Fruit fly (Drosophila melanogaster) whole organism, embryonic: ENCODE measurements around the gene CG15141.

Source experiments
- CG12155 ChIP-seq: fragments of 200-800 bp; sonication (Bioruptor generic); optimal IDR thresholded peaks from 3 replicates; lab custom pipeline; 2016; ENCODE audit warnings: missing biosample characterization, missing genetic modification characterization
- kni ChIP-seq: fragments of 200-800 bp; sonication (Bioruptor generic); optimal IDR thresholded peaks from 3 replicates; lab custom pipeline; 2017; ENCODE audit warnings: mild to moderate bottlenecking, missing biosample characterization, missing genetic modification reagents, missing genetic modification characterization

dm6 chr2L:17377818-17378217, 32.6 kb upstream of the CG15141 start:
- TF ChIP-seq CG12155 (GFP tag; lab: Kevin White, UChicago), result no peak
- TF ChIP-seq kni (GFP tag; lab: Kevin White, UChicago), result no peak
